Worm (Caenorhabditis elegans) whole organism, L4 larva: ENCODE data around the gene acr-21.

ENCODE experiments used
- F10B5.3 ChIP-seq: sonication (generic microtip); optimal IDR thresholded peaks from 2 replicates; lab custom pipeline; 2016; ENCODE audit warnings: mild to moderate bottlenecking, missing genetic modification characterization, missing compliant biosample characterization
- F26F4.8 ChIP-seq: fragments of 200-800 bp; sonication (Bioruptor generic); conservative IDR thresholded peaks from 2 replicates; pipeline ENCODE4 v1.3.6; 2022; ENCODE audit warnings: missing genetic modification characterization, missing compliant biosample characterization
- R02D3.7 ChIP-seq: fragments of 150-350 bp; sonication (generic microtip); optimal IDR thresholded peaks from 3 replicates; lab custom pipeline; 2014; ENCODE audit warnings: missing biosample characterization, missing genetic modification characterization
- T26A8.4 ChIP-seq: fragments of 200-800 bp; sonication (Bioruptor generic); IDR thresholded peaks from 2 replicates; pipeline ENCODE4 v1.3.6; 2022; ENCODE audit warnings: missing genetic modification characterization, missing compliant biosample characterization
- Y5F2A.4 ChIP-seq: fragments of 200-800 bp; sonication (Bioruptor generic); optimal IDR thresholded peaks from 2 replicates; lab custom pipeline; 2018; ENCODE audit warnings: mild to moderate bottlenecking, missing genetic modification characterization, missing compliant biosample characterization
- ZK546.5 ChIP-seq, 2 experiments: sonication (generic microtip); optimal IDR thresholded peaks; 2 replicates each; lab custom pipeline; 2017; ENCODE audit warnings: missing biosample characterization in 2 of 2, missing genetic modification characterization in 2 of 2
- aha-1 ChIP-seq: fragments of 150-350 bp; peaks from one replicate; lab custom pipeline; 2014; ENCODE audit warnings: missing biosample characterization, missing genetic modification characterization
- aly-2 ChIP-seq: sonication (generic microtip); optimal IDR thresholded peaks from 2 replicates; lab custom pipeline; 2018; ENCODE audit warnings: missing biosample characterization, missing genetic modification characterization
- arid-1 ChIP-seq: fragments of 200-800 bp; sonication (Bioruptor generic); conservative IDR thresholded peaks from 2 replicates; pipeline ENCODE4 v1.3.6; 2022; ENCODE audit warnings: missing genetic modification reagents, missing genetic modification characterization, missing compliant biosample characterization
- attf-4 ChIP-seq: sonication (generic microtip); optimal IDR thresholded peaks from 3 replicates; lab custom pipeline; 2017; ENCODE audit warnings: missing biosample characterization, missing genetic modification characterization
- ceh-62 ChIP-seq: sonication (generic microtip); optimal IDR thresholded peaks from 2 replicates; lab custom pipeline; 2017; ENCODE audit warnings: missing biosample characterization, missing genetic modification characterization
- daf-16 ChIP-seq, 3 experiments: sonication (generic microtip); optimal IDR thresholded peaks; 2 replicates each; lab custom pipeline; 2016 to 2017; ENCODE audit warnings: missing genetic modification characterization in 3 of 3, missing genetic modification reagents in 3 of 3, mild to moderate bottlenecking in 2 of 3, missing compliant biosample characterization in 2 of 3, missing biosample characterization in 1 of 3, moderate library complexity in 1 of 3
- dmd-6 ChIP-seq: fragments of 200-800 bp; sonication (Bioruptor generic); IDR thresholded peaks from 2 replicates; pipeline ENCODE4 v1.3.6; 2022; ENCODE audit warnings: missing genetic modification reagents, missing genetic modification characterization, missing compliant biosample characterization
- duxl-1 ChIP-seq: sonication (generic microtip); optimal IDR thresholded peaks from 2 replicates; lab custom pipeline; 2016; ENCODE audit warnings: mild to moderate bottlenecking, missing genetic modification characterization, moderate library complexity, missing compliant biosample characterization; ENCODE audit not compliant: poor library complexity
- dve-1 ChIP-seq: sonication (generic microtip); optimal IDR thresholded peaks from 2 replicates; lab custom pipeline; 2017; ENCODE audit warnings: antibody characterized with exemption, mild to moderate bottlenecking, missing genetic modification characterization, missing compliant biosample characterization; ENCODE audit not compliant: insufficient read depth
- egl-43 ChIP-seq: fragments of 200-800 bp; sonication (Bioruptor generic); IDR thresholded peaks from 2 replicates; pipeline ENCODE4 v1.3.6; 2022; ENCODE audit warnings: missing genetic modification reagents, missing genetic modification characterization, missing compliant biosample characterization
- fos-1 ChIP-seq: fragments of 150-350 bp; optimal IDR thresholded peaks from 2 replicates; lab custom pipeline; 2014; ENCODE audit warnings: missing biosample characterization, missing genetic modification characterization
- hif-1 ChIP-seq, 2 experiments: sonication (generic microtip); optimal IDR thresholded peaks; 2 replicates each; lab custom pipeline; 2016 to 2017; ENCODE audit warnings: missing compliant biosample characterization in 2 of 2, missing genetic modification characterization in 2 of 2, missing genetic modification reagents in 2 of 2, missing genotype in 2 of 2, mild to moderate bottlenecking in 1 of 2
- hlh-11 ChIP-seq: fragments of 200-800 bp; sonication (Bioruptor generic); optimal IDR thresholded peaks from 2 replicates; lab custom pipeline; 2018; ENCODE audit warnings: mild to moderate bottlenecking, missing genetic modification characterization, missing compliant biosample characterization
- jun-1 ChIP-seq: fragments of 150-350 bp; optimal IDR thresholded peaks from 2 replicates; lab custom pipeline; 2014; ENCODE audit warnings: missing biosample characterization, missing genetic modification reagents, missing genetic modification characterization
- lin-1 ChIP-seq: fragments of 200-800 bp; sonication (Bioruptor generic); IDR thresholded peaks from 2 replicates; pipeline ENCODE4 v1.3.6; 2022; ENCODE audit warnings: missing genetic modification reagents, missing genetic modification characterization, missing compliant biosample characterization
- lin-15B ChIP-seq: fragments of 150-350 bp; sonication (generic microtip); optimal IDR thresholded peaks from 3 replicates; lab custom pipeline; 2014; ENCODE audit warnings: missing biosample characterization, missing genetic modification characterization
- lin-38 ChIP-seq: fragments of 200-800 bp; sonication (Bioruptor generic); IDR thresholded peaks from 2 replicates; pipeline ENCODE4 v1.3.6; 2022; ENCODE audit warnings: missing genetic modification reagents, missing genetic modification characterization, missing compliant biosample characterization
- lin-39 ChIP-seq: fragments of 150-350 bp; optimal IDR thresholded peaks from 2 replicates; lab custom pipeline; 2014; ENCODE audit warnings: missing biosample characterization, missing genetic modification reagents, missing genetic modification characterization
- lsy-2 ChIP-seq, 2 experiments: fragments of 150-350 bp in 1 of 2; sonication (generic microtip) in 1 of 2; optimal IDR thresholded peaks; 2 replicates each; lab custom pipeline; 2014 to 2017; ENCODE audit warnings: missing biosample characterization in 2 of 2, missing genetic modification characterization in 2 of 2
- mes-2 ChIP-seq: sonication (generic microtip); optimal IDR thresholded peaks from 2 replicates; lab custom pipeline; 2016; ENCODE audit warnings: missing genotype, mild to moderate bottlenecking, missing genetic modification characterization, missing compliant biosample characterization; ENCODE audit not compliant: poor library complexity, severe bottlenecking
- mxl-2 ChIP-seq: fragments of 200-800 bp; sonication (Bioruptor generic); conservative IDR thresholded peaks from 2 replicates; pipeline ENCODE4 v1.3.6; 2022; ENCODE audit warnings: missing genetic modification reagents, missing genetic modification characterization, missing compliant biosample characterization
- nhr-10 ChIP-seq: fragments of 150-350 bp; optimal IDR thresholded peaks from 2 replicates; lab custom pipeline; 2014; ENCODE audit warnings: missing biosample characterization, missing genetic modification characterization
- nhr-111 ChIP-seq: fragments of 200-800 bp; sonication (Bioruptor generic); optimal IDR thresholded peaks from 2 replicates; lab custom pipeline; 2018; ENCODE audit warnings: mild to moderate bottlenecking, missing genetic modification characterization, missing compliant biosample characterization
- nhr-237 ChIP-seq: sonication (generic microtip); optimal IDR thresholded peaks from 2 replicates; lab custom pipeline; 2017; ENCODE audit warnings: missing biosample characterization, missing genetic modification characterization
- nhr-25 ChIP-seq: sonication (generic microtip); optimal IDR thresholded peaks from 2 replicates; lab custom pipeline; 2017; ENCODE audit warnings: missing genetic modification characterization, mild to moderate bottlenecking, missing compliant biosample characterization, antibody characterized with exemption, moderate library complexity, borderline replicate concordance; ENCODE audit not compliant: insufficient read depth
- nhr-28 ChIP-seq: fragments of 150-350 bp; optimal IDR thresholded peaks from 2 replicates; lab custom pipeline; 2014; ENCODE audit warnings: missing biosample characterization, missing genetic modification characterization
- nhr-41 ChIP-seq: fragments of 200-800 bp; sonication (Bioruptor generic); IDR thresholded peaks from 2 replicates; pipeline ENCODE4 v1.3.6; 2022; ENCODE audit warnings: missing genetic modification reagents, missing genetic modification characterization, missing compliant biosample characterization
- pha-4 ChIP-seq, 2 experiments: fragments of 150-350 bp in 1 of 2; fragments of 200-800 bp in 1 of 2; sonication (Bioruptor generic) in 1 of 2; IDR thresholded peaks in 1 of 2; optimal IDR thresholded peaks in 1 of 2; 2 replicates each; pipeline versions ENCODE4 v1.3.6 to Lab custom; 2014 to 2022; ENCODE audit warnings: missing genetic modification characterization in 2 of 2, missing genetic modification reagents in 2 of 2, missing biosample characterization in 1 of 2, missing compliant biosample characterization in 1 of 2
- pqm-1 ChIP-seq: sonication (generic microtip); optimal IDR thresholded peaks from 2 replicates; lab custom pipeline; 2017; ENCODE audit warnings: missing biosample characterization, missing genetic modification characterization
- snpc-1.2 ChIP-seq: fragments of 200-800 bp; sonication (Bioruptor generic); IDR thresholded peaks from 2 replicates; pipeline ENCODE4 v1.3.6; 2022; ENCODE audit warnings: missing genetic modification reagents, missing genetic modification characterization, missing compliant biosample characterization
- vab-7 ChIP-seq: fragments of 200-800 bp; sonication (Bioruptor generic); IDR thresholded peaks from 2 replicates; pipeline ENCODE4 v1.3.6; 2022; ENCODE audit warnings: missing genetic modification reagents, missing genetic modification characterization, missing compliant biosample characterization
- zag-1 ChIP-seq: fragments of 150-350 bp; optimal IDR thresholded peaks from 2 replicates; lab custom pipeline; 2014; ENCODE audit warnings: missing biosample characterization, missing genetic modification characterization
- zfp-2 ChIP-seq: sonication (generic microtip); optimal IDR thresholded peaks from 2 replicates; lab custom pipeline; 2016; ENCODE audit warnings: mild to moderate bottlenecking, missing genetic modification characterization, missing compliant biosample characterization
- ztf-11 ChIP-seq: fragments of 150-350 bp; optimal IDR thresholded peaks from 2 replicates; lab custom pipeline; 2014; ENCODE audit warnings: missing biosample characterization, missing genetic modification characterization
- ztf-7 ChIP-seq: fragments of 150-350 bp; optimal IDR thresholded peaks from 2 replicates; lab custom pipeline; 2014; ENCODE audit warnings: missing biosample characterization, missing genetic modification characterization

acr-21 gene

ce11 chrIII:6608101-6608672, 26.5 kb downstream of the acr-21 start, which contains the start of the genes mdh-2 and F20H11.4 (continued):
- TF ChIP-seq hif-1 (tag; optimal IDR thresholded peaks at IDR 0.05; lab: Kevin White, UChicago) (peak in 1 of 2 experiments; percentile 48), nhr-41 (GFP tag; lab: Robert Waterston, UW) (no peak), jun-1 (tag; lab: Kevin White, UChicago) (no peak), lin-39 (tag; lab: Kevin White, UChicago) (no peak), mes-2 (tag; lab: Kevin White, UChicago) (peak; percentile 87), ceh-62 (tag; lab: Kevin White, UChicago) (no peak), lin-15B (tag; lab: Kevin White, UChicago) (no peak), T26A8.4 (GFP tag; lab: Robert Waterston, UW) (no peak), mxl-2 (no peak), ztf-11 (tag; lab: Kevin White, UChicago) (no peak), zfp-2 (tag; lab: Kevin White, UChicago) (no peak), arid-1 (no peak), daf-16 (GFP tag; optimal IDR thresholded peaks at IDR 0.05; lab: Kevin White, UChicago) (no peak), daf-16 (tag; optimal IDR thresholded peaks at IDR 0.05; lab: Kevin White, UChicago) (peak; percentile 42), zag-1 (tag; lab: Kevin White, UChicago) (no peak), snpc-1.2 (GFP tag; lab: Robert Waterston, UW) (no peak), egl-43 (GFP tag; lab: Robert Waterston, UW) (no peak), nhr-10 (tag; lab: Kevin White, UChicago) (no peak), F26F4.8 (no peak), duxl-1 (tag; lab: Kevin White, UChicago) (no peak), vab-7 (GFP tag; lab: Robert Waterston, UW) (no peak), dmd-6 (peak; percentile 28; the same call in 1 of the 2 replicates), R02D3.7 (no peak), nhr-237 (tag; lab: Kevin White, UChicago) (no peak), lsy-2 (tag; optimal IDR thresholded peaks at IDR 0.05; lab: Kevin White, UChicago) (peak; percentile 45 to 88), lin-38 (GFP tag; lab: Robert Waterston, UW) (peak; percentile 78), nhr-25 (tag; lab: Kevin White, UChicago) (peak; percentile 36)

- TF ChIP-seq attf-4 (tag; lab: Kevin White, UChicago) (no peak), lsy-2 (tag; optimal IDR thresholded peaks at IDR 0.05; lab: Kevin White, UChicago) (no peak), ztf-7 (tag; lab: Kevin White, UChicago) (no peak), lin-1 (GFP tag; lab: Robert Waterston, UW) (no peak), nhr-237 (tag; lab: Kevin White, UChicago) (no peak), lin-39 (tag; lab: Kevin White, UChicago) (no peak), F10B5.3 (no peak), F26F4.8 (no peak), aly-2 (tag; lab: Kevin White, UChicago) (no peak), aha-1 (tag; lab: Kevin White, UChicago) (no peak), duxl-1 (tag; lab: Kevin White, UChicago) (no peak), ZK546.5 (tag; optimal IDR thresholded peaks at IDR 0.05; lab: Kevin White, UChicago) (no peak)
Observed at ce11 chrIII:6610522-6610921, 28.8 kb downstream of the acr-21 start, which contains the start of gene srh-40. TSS of gene srh-40 (plus strand) at chrIII:6610822.

ce11 chrIII:6612282-6612681, 30.6 kb downstream of the acr-21 start, which contains the start of gene ctsa-4.2:
TSS of gene ctsa-4.2 (plus strand) at chrIII:6612528.
- no peak for TF ChIP-seq Y5F2A.4
- peak; percentile 31 for TF ChIP-seq nhr-28 (tag; lab: Kevin White, UChicago)
- no peak for TF ChIP-seq nhr-111
- no peak for TF ChIP-seq ceh-62 (tag; lab: Kevin White, UChicago)
- TF ChIP-seq nhr-237 (tag; lab: Kevin White, UChicago): no peak
- peak; percentile 39 for TF ChIP-seq hlh-11 (tag; lab: Kevin White, UChicago)
- TF ChIP-seq lin-39 (tag; lab: Kevin White, UChicago): no peak
- TF ChIP-seq fos-1 (tag; lab: Kevin White, UChicago): no peak
- no peak for TF ChIP-seq lin-38 (GFP tag; lab: Robert Waterston, UW)
- TF ChIP-seq ztf-7 (tag; lab: Kevin White, UChicago): peak; percentile 74
- peak; percentile 59 for TF ChIP-seq dve-1 (tag; lab: Kevin White, UChicago)
- TF ChIP-seq pha-4 (GFP tag; IDR thresholded peaks at IDR 0.05; lab: Robert Waterston, UW): no peak
- no peak for TF ChIP-seq pha-4 (tag; optimal IDR thresholded peaks at IDR 0.05; lab: Kevin White, UChicago)
- TF ChIP-seq pqm-1: peak; percentile 81
- TF ChIP-seq daf-16 (GFP tag; optimal IDR thresholded peaks at IDR 0.05; lab: Kevin White, UChicago): no peak
- TF ChIP-seq daf-16 (tag; optimal IDR thresholded peaks at IDR 0.05; lab: Kevin White, UChicago): peak; percentile 57
- no peak for TF ChIP-seq aly-2 (tag; lab: Kevin White, UChicago)
- TF ChIP-seq, all 104 proteins: peak for 6
